Fruit fly (Drosophila melanogaster) whole organism, pupa: ENCODE results near the gene CG31347.

Experiments used
- CG10348 ChIP-seq: fragments of 200-800 bp; sonication (Bioruptor generic); IDR thresholded peaks from 2 replicates; pipeline ENCODE4 v1.3.6; 2022; ENCODE audit warnings: missing biosample characterization, missing genetic modification characterization
- CG12605 ChIP-seq: fragments of 200-800 bp; sonication (Bioruptor generic); IDR thresholded peaks from 2 replicates; pipeline ENCODE4 v1.3.6; 2022; ENCODE audit warnings: missing biosample characterization, missing genetic modification characterization
- CG13204 ChIP-seq: fragments of 200-800 bp; sonication (Bioruptor generic); optimal IDR thresholded peaks from 2 replicates; lab custom pipeline; 2018; ENCODE audit warnings: missing biosample characterization, mild to moderate bottlenecking, missing genetic modification characterization, moderate library complexity
- CG14655 ChIP-seq: fragments of 200-800 bp; sonication (Bioruptor generic); optimal IDR thresholded peaks from 3 replicates; lab custom pipeline; 2017; ENCODE audit warnings: mild to moderate bottlenecking, missing biosample characterization, missing genetic modification reagents, missing genetic modification characterization
- CG15710 ChIP-seq: fragments of 200-800 bp; sonication (Bioruptor generic); optimal IDR thresholded peaks from 2 replicates; lab custom pipeline; 2018; ENCODE audit warnings: missing biosample characterization, mild to moderate bottlenecking, missing genetic modification characterization, moderate library complexity
- CG17806 ChIP-seq: fragments of 200-800 bp; sonication (Bioruptor generic); optimal IDR thresholded peaks from 2 replicates; lab custom pipeline; 2018; ENCODE audit warnings: missing biosample characterization, mild to moderate bottlenecking, missing genetic modification characterization, moderate library complexity
- CG32121 ChIP-seq: fragments of 200-800 bp; sonication (Bioruptor generic); IDR thresholded peaks from 2 replicates; pipeline ENCODE4 v1.3.6; 2022; ENCODE audit warnings: missing biosample characterization, missing genetic modification characterization
- CG34367 ChIP-seq: fragments of 200-800 bp; sonication (Bioruptor generic); optimal IDR thresholded peaks from 2 replicates; lab custom pipeline; 2018; ENCODE audit warnings: missing biosample characterization, mild to moderate bottlenecking, missing genetic modification characterization
- CG4496 ChIP-seq: fragments of 200-800 bp; sonication (Bioruptor generic); IDR thresholded peaks from 3 replicates; pipeline ENCODE4 v1.3.6; 2022; ENCODE audit warnings: missing biosample characterization, missing genetic modification characterization
- CG8159 ChIP-seq: fragments of 200-800 bp; sonication (Bioruptor generic); optimal IDR thresholded peaks from 3 replicates; lab custom pipeline; 2018; ENCODE audit warnings: missing biosample characterization, mild to moderate bottlenecking, missing genetic modification characterization, moderate library complexity
- CG8301 ChIP-seq: fragments of 200-800 bp; sonication (Bioruptor generic); optimal IDR thresholded peaks from 2 replicates; lab custom pipeline; 2018; ENCODE audit warnings: missing biosample characterization, mild to moderate bottlenecking, missing genetic modification characterization
- CG9948 ChIP-seq: fragments of 200-800 bp; sonication (Bioruptor generic); optimal IDR thresholded peaks from 2 replicates; lab custom pipeline; 2018; ENCODE audit warnings: missing biosample characterization, mild to moderate bottlenecking, missing genetic modification characterization, moderate library complexity
- D1 ChIP-seq: fragments of 200-800 bp; sonication (Bioruptor generic); optimal IDR thresholded peaks from 2 replicates; lab custom pipeline; 2018; ENCODE audit warnings: missing biosample characterization, mild to moderate bottlenecking, missing genetic modification characterization, moderate library complexity
- EcR ChIP-seq: fragments of 200-800 bp; sonication (Bioruptor generic); optimal IDR thresholded peaks from 3 replicates; lab custom pipeline; 2019; ENCODE audit warnings: missing biosample characterization, missing genetic modification characterization, mild to moderate bottlenecking, moderate library complexity, missing genetic modification reagents
- Ets98B ChIP-seq: fragments of 200-800 bp; sonication (Bioruptor generic); IDR thresholded peaks from 2 replicates; pipeline ENCODE4 v1.3.6; 2022; ENCODE audit warnings: missing biosample characterization, missing genetic modification characterization
- Pif1A ChIP-seq: fragments of 200-800 bp; sonication (Bioruptor generic); optimal IDR thresholded peaks from 3 replicates; lab custom pipeline; 2016; ENCODE audit warnings: missing biosample characterization, missing genetic modification characterization
- Pif1B ChIP-seq: fragments of 200-800 bp; sonication (Bioruptor generic); optimal IDR thresholded peaks from 3 replicates; lab custom pipeline; 2016; ENCODE audit warnings: missing biosample characterization, missing genetic modification characterization
- Snoo ChIP-seq: fragments of 200-800 bp; sonication (Bioruptor generic); optimal IDR thresholded peaks from 3 replicates; lab custom pipeline; 2017; ENCODE audit warnings: missing biosample characterization, mild to moderate bottlenecking, missing genetic modification characterization, inconsistent platforms
- fd96Ca ChIP-seq: fragments of 200-800 bp; sonication (Bioruptor generic); IDR thresholded peaks from 3 replicates; pipeline ENCODE4 v1.3.6; 2022; ENCODE audit warnings: missing biosample characterization, missing genetic modification characterization
- gl ChIP-seq: fragments of 200-800 bp; sonication (Bioruptor generic); optimal IDR thresholded peaks from 2 replicates; lab custom pipeline; 2018; ENCODE audit warnings: missing biosample characterization, mild to moderate bottlenecking, missing genetic modification characterization
- rn ChIP-seq: fragments of 200-800 bp; sonication (Bioruptor generic); IDR thresholded peaks from 2 replicates; pipeline ENCODE4 v1.3.6; 2022; ENCODE audit warnings: missing biosample characterization, missing genetic modification characterization

Gene CG31347

DNA sequence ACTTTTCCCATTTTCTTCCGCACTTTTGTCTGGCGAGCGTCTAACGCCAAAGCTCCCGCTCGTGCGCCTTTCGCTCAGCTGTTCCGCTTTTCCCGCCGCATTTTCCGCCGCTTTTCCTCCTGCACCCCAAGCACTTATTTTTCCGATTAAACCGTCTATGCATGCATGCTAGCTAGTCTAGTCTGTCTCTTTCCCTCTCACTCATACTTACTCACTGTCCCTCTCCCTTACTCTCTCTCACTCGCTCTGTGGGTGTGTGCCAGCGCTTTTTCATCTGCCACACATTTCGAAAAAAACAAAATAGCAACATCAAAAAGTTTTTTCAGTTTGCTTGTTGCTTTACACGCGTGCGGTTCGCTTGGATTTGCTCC is 38.2 kb downstream of the CG31347 start, which contains the start of gene CG6225:
TSS of gene CG6225 (plus strand) at position 325 of the 371 bp plus-strand sequence.
- TF ChIP-seq Pif1A (GFP tag; lab: Kevin White, UChicago) (no peak), CG15710 (tag; lab: Kevin White, UChicago) (no peak), CG14655 (GFP tag; lab: Kevin White, UChicago) (no peak), gl (tag; lab: Kevin White, UChicago) (no peak), EcR (GFP tag; lab: Kevin White, UChicago) (no peak), CG10348 (GFP tag; lab: Robert Waterston, UW) (no peak), Ets98B (GFP tag; lab: Robert Waterston, UW) (no peak), D1 (no peak), CG32121 (GFP tag; lab: Robert Waterston, UW) (no peak), CG4496 (GFP tag; lab: Robert Waterston, UW) (no peak), CG8301 (tag; lab: Kevin White, UChicago) (no peak), fd96Ca (GFP tag; lab: Robert Waterston, UW) (no peak), CG8159 (tag; lab: Kevin White, UChicago) (no peak)

DNA sequence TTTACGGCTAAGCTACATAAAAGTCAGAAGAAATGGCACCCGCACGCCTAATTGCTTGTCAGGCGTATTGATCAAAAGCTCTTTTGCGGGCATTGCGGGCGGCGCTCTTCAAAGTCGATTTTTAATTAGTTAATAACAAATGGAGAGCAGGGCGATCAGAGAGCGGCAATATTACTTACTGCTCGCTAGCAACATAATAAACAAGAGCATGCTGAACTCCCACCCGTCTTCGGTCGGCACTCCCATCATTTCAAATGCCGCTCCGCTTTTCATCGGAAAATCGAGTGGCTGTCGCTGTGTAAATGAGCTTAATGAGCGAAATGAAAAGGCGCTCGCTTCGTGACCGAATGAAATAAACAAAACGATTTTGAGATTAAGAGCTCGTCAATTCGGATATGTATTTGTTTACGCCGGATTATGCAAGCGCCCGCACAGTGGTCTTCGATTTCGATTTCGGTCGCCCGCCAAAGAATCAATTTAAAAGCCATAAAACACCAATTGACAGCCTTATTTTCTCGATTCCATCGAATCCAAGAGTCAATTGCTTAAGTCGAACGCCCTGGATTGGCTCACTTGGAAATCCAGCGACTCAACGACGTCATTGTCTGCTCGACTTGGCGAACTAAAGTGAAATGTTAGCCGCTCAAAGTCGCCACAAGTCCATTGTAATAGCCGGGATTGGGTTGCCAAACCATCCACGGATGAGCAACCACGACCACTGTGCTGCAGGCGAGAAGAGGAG is 38.7 kb downstream of the CG31347 start:
- TF ChIP-seq Ets98B (GFP tag; lab: Robert Waterston, UW) (peak; percentile 46), CG8301 (tag; lab: Kevin White, UChicago) (peak; percentile 47), CG4496 (GFP tag; lab: Robert Waterston, UW) (0 out of 3 replicates have a peak, but pooled peaks have one; percentile 18), fd96Ca (GFP tag; lab: Robert Waterston, UW) (peak; percentile 80), rn (GFP tag; lab: Robert Waterston, UW) (peak; percentile 46), CG32121 (GFP tag; lab: Robert Waterston, UW) (peak; percentile 79), CG9948 (tag; lab: Kevin White, UChicago) (no peak), CG13204 (GFP tag; lab: Kevin White, UChicago) (no peak), CG10348 (GFP tag; lab: Robert Waterston, UW) (peak; percentile 52; the same call in 1 of the 2 replicates), CG14655 (GFP tag; lab: Kevin White, UChicago) (peak; percentile 55)
- TF ChIP-seq, all 21 proteins: peak for 8

DNA sequence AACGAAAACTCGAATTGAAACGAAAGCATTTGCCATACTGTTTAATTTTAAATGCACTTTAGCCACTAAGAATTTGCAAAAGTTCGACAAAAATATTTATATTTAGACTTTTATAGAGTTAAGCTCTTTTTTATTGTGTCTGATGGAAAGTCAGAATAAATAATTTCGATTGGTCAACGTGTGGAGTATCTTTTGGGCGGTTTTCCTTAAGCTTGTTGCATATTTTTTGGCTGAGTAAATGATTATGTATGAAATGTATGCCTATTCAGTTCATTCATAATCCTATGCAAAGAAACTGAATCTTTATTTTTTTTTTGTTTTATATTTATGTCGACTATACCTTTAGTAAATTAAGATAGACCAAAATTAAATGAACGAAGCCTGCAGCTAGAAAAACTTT is 39.7 kb downstream of the CG31347 start:
- TF ChIP-seq CG34367 (no peak), CG9948 (tag; lab: Kevin White, UChicago) (no peak), CG14655 (GFP tag; lab: Kevin White, UChicago) (no peak), EcR (GFP tag; lab: Kevin White, UChicago) (no peak), rn (GFP tag; lab: Robert Waterston, UW) (no peak), CG17806 (tag; lab: Kevin White, UChicago) (no peak), D1 (no peak), Ets98B (GFP tag; lab: Robert Waterston, UW) (no peak), CG8159 (tag; lab: Kevin White, UChicago) (no peak)

DNA sequence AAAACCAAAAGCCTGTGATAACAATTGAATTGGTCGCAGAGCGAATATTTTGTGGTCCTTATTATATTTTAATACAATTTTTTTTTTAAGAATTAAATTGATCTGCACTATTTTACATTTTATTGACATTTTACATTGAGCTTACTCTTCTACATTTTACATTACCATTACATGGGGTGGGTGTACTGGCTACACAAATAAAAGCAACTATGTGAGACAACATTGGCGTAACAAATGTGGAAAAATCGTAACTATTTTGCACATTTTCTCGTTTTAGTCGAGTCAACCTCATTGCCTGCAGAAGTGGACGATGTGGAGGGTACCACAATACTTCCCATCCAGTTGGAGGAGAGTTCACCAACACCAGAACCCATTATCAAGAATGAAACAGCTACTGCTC is 41.9 kb downstream of the CG31347 start:
- no peak for TF ChIP-seq CG14655 (GFP tag; lab: Kevin White, UChicago)
- no peak for TF ChIP-seq Snoo
- TF ChIP-seq Ets98B (GFP tag; lab: Robert Waterston, UW) = no peak
- TF ChIP-seq CG9948 (tag; lab: Kevin White, UChicago) = no peak
- peak; percentile 29 for TF ChIP-seq D1
- no peak for TF ChIP-seq CG8301 (tag; lab: Kevin White, UChicago)
- TF ChIP-seq, all 21 proteins: peak for 1

DNA sequence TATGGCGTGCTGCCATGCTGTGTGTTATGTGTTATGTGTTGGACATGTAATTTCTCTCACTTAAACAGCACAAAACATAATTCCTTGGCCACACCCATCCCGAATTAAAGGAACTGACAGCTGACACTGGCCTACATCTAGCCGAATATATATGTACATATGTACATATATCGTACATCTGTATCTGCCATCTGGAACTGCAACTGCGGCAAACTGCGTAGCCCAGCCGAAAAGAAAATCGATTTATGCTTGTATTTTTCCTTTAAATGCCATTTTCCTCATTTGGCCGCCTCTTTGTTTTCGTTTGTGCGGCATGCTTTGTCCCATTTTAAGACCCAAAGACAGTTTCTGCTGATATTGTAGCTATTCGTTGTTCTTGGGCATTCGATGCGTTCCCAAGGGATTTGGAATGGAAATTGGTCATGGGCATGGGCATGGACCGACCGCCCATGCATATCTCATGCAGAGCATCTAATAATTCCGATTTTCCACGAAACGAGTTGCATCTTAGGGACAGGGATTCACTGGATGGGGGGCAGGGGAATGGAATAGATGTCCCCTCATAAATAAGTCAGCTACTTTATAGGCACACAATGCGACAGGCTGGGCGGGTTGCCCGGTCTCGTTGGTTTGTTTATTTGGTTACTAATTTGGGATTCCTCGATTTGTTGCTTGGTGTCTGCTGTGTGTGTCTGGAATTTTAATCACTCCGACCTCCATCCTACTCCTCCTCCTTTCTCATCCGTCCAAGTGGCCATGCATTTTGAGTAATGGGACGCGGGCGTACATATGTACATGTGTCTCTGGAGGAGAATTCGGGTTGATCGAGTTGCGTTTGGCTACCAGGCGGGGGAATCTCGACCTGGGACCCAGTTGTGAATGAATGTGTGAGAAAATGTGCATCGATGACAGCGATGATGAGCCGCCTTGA is 43.0 kb downstream of the CG31347 start:
- TF ChIP-seq CG10348 (GFP tag; lab: Robert Waterston, UW) (no peak), Pif1A (GFP tag; lab: Kevin White, UChicago) (no peak)

DNA sequence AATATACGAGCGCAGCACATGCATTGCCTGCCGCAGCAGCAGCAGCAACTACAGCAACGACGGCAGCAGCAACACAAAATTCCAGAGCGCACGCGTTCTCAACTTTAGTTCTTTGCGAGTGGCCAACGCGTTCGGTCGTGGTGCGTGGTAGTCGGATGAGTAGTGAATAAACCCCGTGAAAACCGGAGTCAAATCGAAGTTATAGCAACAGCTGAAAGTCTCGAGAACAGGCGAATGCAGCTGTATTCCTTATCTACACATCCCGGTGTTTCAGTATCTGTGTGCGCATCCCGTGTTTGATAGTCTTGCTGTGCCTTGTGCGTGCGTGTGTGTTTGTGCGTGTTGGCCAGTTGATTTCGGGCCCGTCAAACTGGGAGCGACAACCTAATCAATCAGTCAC is 44.4 kb downstream of the CG31347 start, which contains the start of gene Dtg:
TSS of gene Dtg (plus strand) at position 105 of the 400 bp plus-strand sequence.
- TF ChIP-seq Pif1B (no peak), gl (tag; lab: Kevin White, UChicago) (no peak), CG8159 (tag; lab: Kevin White, UChicago) (no peak), D1 (no peak), Pif1A (GFP tag; lab: Kevin White, UChicago) (no peak), CG14655 (GFP tag; lab: Kevin White, UChicago) (no peak), CG15710 (tag; lab: Kevin White, UChicago) (no peak), CG4496 (GFP tag; lab: Robert Waterston, UW) (peak; percentile 50; the same call in 1 of the 3 replicates), EcR (GFP tag; lab: Kevin White, UChicago) (peak; percentile 66), CG17806 (tag; lab: Kevin White, UChicago) (no peak), CG32121 (GFP tag; lab: Robert Waterston, UW) (no peak), Snoo (no peak), Ets98B (GFP tag; lab: Robert Waterston, UW) (0 out of 2 replicates have a peak, but pooled peaks have one; percentile 11), CG12605 (GFP tag; lab: Robert Waterston, UW) (0 out of 2 replicates have a peak, but pooled peaks have one; percentile 24), CG13204 (GFP tag; lab: Kevin White, UChicago) (no peak), CG10348 (GFP tag; lab: Robert Waterston, UW) (no peak), CG8301 (tag; lab: Kevin White, UChicago) (no peak), fd96Ca (GFP tag; lab: Robert Waterston, UW) (no peak), rn (GFP tag; lab: Robert Waterston, UW) (no peak), CG9948 (tag; lab: Kevin White, UChicago) (no peak), CG34367 (no peak)
